Fruit fly (Drosophila melanogaster) whole organism, embryonic: ENCODE results near the gene FoxL1.
A peak's percentile ranks its signal among the peaks of the same experiment; 100 is the strongest.

Experiments used
- CG10274 ChIP-seq: fragments of 200-800 bp; sonication (Bioruptor generic); optimal IDR thresholded peaks from 3 replicates; lab custom pipeline; 2017; ENCODE audit warnings: missing biosample characterization, mild to moderate bottlenecking, missing genetic modification characterization
- CG10366 ChIP-seq: fragments of 200-800 bp; sonication (Bioruptor generic); IDR thresholded peaks from 2 replicates; pipeline ENCODE4 v1.3.6; 2022; ENCODE audit warnings: missing biosample characterization, missing genetic modification characterization
- CG10979 ChIP-seq: fragments of 200-800 bp; sonication (Bioruptor generic); optimal IDR thresholded peaks from 2 replicates; lab custom pipeline; 2018; ENCODE audit warnings: missing biosample characterization, mild to moderate bottlenecking, missing genetic modification characterization, moderate library complexity
- CG11085 ChIP-seq: fragments of 200-800 bp; sonication (Bioruptor generic); IDR thresholded peaks from 2 replicates; pipeline ENCODE4 v1.3.6; 2022; ENCODE audit warnings: missing biosample characterization, missing genetic modification characterization
- CG13123 ChIP-seq: fragments of 200-800 bp; sonication (Bioruptor generic); optimal IDR thresholded peaks from 2 replicates; lab custom pipeline; 2016; ENCODE audit warnings: missing biosample characterization, missing genetic modification characterization
- CG13424 ChIP-seq: fragments of 200-800 bp; sonication (Bioruptor generic); optimal IDR thresholded peaks from 2 replicates; lab custom pipeline; 2019; ENCODE audit warnings: missing biosample characterization, mild to moderate bottlenecking, missing genetic modification characterization, moderate library complexity
- CG13894 ChIP-seq: fragments of 200-800 bp; sonication (Bioruptor generic); optimal IDR thresholded peaks from 3 replicates; lab custom pipeline; 2018; ENCODE audit warnings: missing biosample characterization, mild to moderate bottlenecking, missing genetic modification characterization, moderate library complexity
- CG14710 ChIP-seq: fragments of 200-800 bp; sonication (Bioruptor generic); optimal IDR thresholded peaks from 3 replicates; lab custom pipeline; 2019; ENCODE audit warnings: missing biosample characterization, mild to moderate bottlenecking, missing genetic modification characterization, moderate library complexity
- CG14965 ChIP-seq: fragments of 200-800 bp; sonication (Bioruptor generic); optimal IDR thresholded peaks from 2 replicates; lab custom pipeline; 2016; ENCODE audit warnings: missing biosample characterization, missing genetic modification characterization, borderline replicate concordance
- CG15696 ChIP-seq: fragments of 200-800 bp; sonication (Bioruptor generic); optimal IDR thresholded peaks from 2 replicates; lab custom pipeline; 2019; ENCODE audit warnings: missing biosample characterization, mild to moderate bottlenecking, missing genetic modification characterization, moderate library complexity
- CG1832 ChIP-seq: fragments of 200-800 bp; sonication (Bioruptor generic); optimal IDR thresholded peaks from 2 replicates; lab custom pipeline; 2017; ENCODE audit warnings: missing biosample characterization, mild to moderate bottlenecking, missing genetic modification characterization, inconsistent platforms
- CG30403 ChIP-seq: fragments of 200-800 bp; sonication (Bioruptor generic); optimal IDR thresholded peaks from 3 replicates; lab custom pipeline; 2016; ENCODE audit warnings: missing biosample characterization, missing genetic modification characterization
- CG31365 ChIP-seq: fragments of 200-800 bp; sonication (Bioruptor generic); optimal IDR thresholded peaks from 2 replicates; lab custom pipeline; 2018; ENCODE audit warnings: missing biosample characterization, mild to moderate bottlenecking, missing genetic modification characterization
- CG3163 ChIP-seq: fragments of 200-800 bp; sonication (Bioruptor generic); optimal IDR thresholded peaks from 3 replicates; lab custom pipeline; 2016; ENCODE audit warnings: missing biosample characterization, missing genetic modification characterization
- CG32532 ChIP-seq: fragments of 200-800 bp; sonication (Bioruptor generic); IDR thresholded peaks from 2 replicates; pipeline ENCODE4 v1.3.6; 2022; ENCODE audit warnings: missing biosample characterization, missing genetic modification characterization
- CG3281 ChIP-seq: fragments of 200-800 bp; sonication (Bioruptor generic); optimal IDR thresholded peaks from 3 replicates; lab custom pipeline; 2017; ENCODE audit warnings: missing biosample characterization, mild to moderate bottlenecking, missing genetic modification characterization
- CG33213 ChIP-seq: fragments of 200-800 bp; sonication (Bioruptor generic); optimal IDR thresholded peaks from 3 replicates; lab custom pipeline; 2016; ENCODE audit warnings: missing biosample characterization, missing genetic modification characterization
- CG5245 ChIP-seq: fragments of 200-800 bp; sonication (Bioruptor generic); optimal IDR thresholded peaks from 3 replicates; lab custom pipeline; 2016; ENCODE audit warnings: missing biosample characterization, missing genetic modification characterization
- CG6791 ChIP-seq: fragments of 200-800 bp; sonication (Bioruptor generic); IDR thresholded peaks from 3 replicates; pipeline ENCODE4 v1.3.6; 2022; ENCODE audit warnings: missing biosample characterization, missing genetic modification characterization; ENCODE audit not compliant: partially characterized antibody
- CG7556 ChIP-seq: fragments of 200-800 bp; sonication (Bioruptor generic); optimal IDR thresholded peaks from 2 replicates; lab custom pipeline; 2017; ENCODE audit warnings: missing biosample characterization, mild to moderate bottlenecking, missing genetic modification characterization
- CG8359 ChIP-seq: fragments of 200-800 bp; sonication (Bioruptor generic); optimal IDR thresholded peaks from 2 replicates; lab custom pipeline; 2017; ENCODE audit warnings: missing biosample characterization, mild to moderate bottlenecking, missing genetic modification characterization, borderline replicate concordance
- CG9437 ChIP-seq: fragments of 200-800 bp; sonication (Bioruptor generic); optimal IDR thresholded peaks from 2 replicates; lab custom pipeline; 2018; ENCODE audit warnings: missing biosample characterization, mild to moderate bottlenecking, missing genetic modification characterization
- CTCF ChIP-seq: fragments of 200-800 bp; sonication (Bioruptor generic); optimal IDR thresholded peaks from 2 replicates; lab custom pipeline; 2017; ENCODE audit warnings: missing biosample characterization, mild to moderate bottlenecking, missing genetic modification characterization, moderate library complexity
- Dbx ChIP-seq: fragments of 200-800 bp; sonication (Bioruptor generic); IDR thresholded peaks from 3 replicates; pipeline ENCODE4 v1.3.6; 2022; ENCODE audit warnings: missing biosample characterization, missing genetic modification characterization
- Dfd ChIP-seq, 2 experiments: fragments of >200 bp; optimal IDR thresholded peaks; 2 replicates each; lab custom pipeline; 2017; ENCODE audit warnings: missing biosample characterization in 2 of 2, missing genetic modification characterization in 2 of 2
- Doc3 ChIP-seq: fragments of 200-800 bp; sonication (Bioruptor generic); IDR thresholded peaks from 3 replicates; pipeline ENCODE4 v1.3.6; 2022; ENCODE audit warnings: missing biosample characterization, missing genetic modification characterization; ENCODE audit not compliant: partially characterized antibody
- Ets65A ChIP-seq: fragments of 200-800 bp; sonication (Bioruptor generic); peaks from one replicate; lab custom pipeline; 2016; ENCODE audit warnings: missing biosample characterization, missing genetic modification characterization
- H15 ChIP-seq: fragments of 200-800 bp; sonication (Bioruptor generic); IDR thresholded peaks from 3 replicates; pipeline ENCODE4 v1.3.6; 2022; ENCODE audit warnings: missing biosample characterization, missing genetic modification characterization
- HHEX ChIP-seq: fragments of 200-800 bp; sonication (Bioruptor generic); optimal IDR thresholded peaks from 3 replicates; lab custom pipeline; 2017; ENCODE audit warnings: missing biosample characterization, mild to moderate bottlenecking, missing genetic modification characterization, missing genetic modification reagents
- Hey ChIP-seq: fragments of 200-800 bp; sonication (Bioruptor generic); optimal IDR thresholded peaks from 3 replicates; lab custom pipeline; 2018; ENCODE audit warnings: missing biosample characterization, mild to moderate bottlenecking, missing genetic modification characterization
- Hmr ChIP-seq: fragments of 200-800 bp; sonication (Bioruptor generic); optimal IDR thresholded peaks from 3 replicates; lab custom pipeline; 2017; ENCODE audit warnings: mild to moderate bottlenecking, missing biosample characterization, missing genetic modification reagents, missing genetic modification characterization
- Kr ChIP-seq: fragments of 200-800 bp; sonication (Bioruptor generic); optimal IDR thresholded peaks from 2 replicates; lab custom pipeline; 2017; ENCODE audit warnings: missing biosample characterization, mild to moderate bottlenecking, missing genetic modification characterization
- Mrtf ChIP-seq: fragments of 200-800 bp; sonication (Bioruptor generic); IDR thresholded peaks from 3 replicates; pipeline ENCODE4 v1.3.6; 2022; ENCODE audit warnings: missing biosample characterization, missing genetic modification characterization
- Myb ChIP-seq: fragments of 200-800 bp; sonication (Bioruptor generic); optimal IDR thresholded peaks from 2 replicates; lab custom pipeline; 2016; ENCODE audit warnings: missing biosample characterization, missing genetic modification characterization
- Side ChIP-seq: fragments of 200-800 bp; sonication (Bioruptor generic); optimal IDR thresholded peaks from 2 replicates; lab custom pipeline; 2016; ENCODE audit warnings: missing biosample characterization, missing genetic modification characterization
- bowl ChIP-seq: fragments of 200-800 bp; sonication (Bioruptor generic); IDR thresholded peaks from 2 replicates; pipeline ENCODE4 v1.3.6; 2022; ENCODE audit warnings: missing biosample characterization, missing genetic modification characterization
- dm ChIP-seq: fragments of 200-800 bp; sonication (Bioruptor generic); optimal IDR thresholded peaks from 3 replicates; lab custom pipeline; 2016; ENCODE audit warnings: missing biosample characterization, missing genetic modification characterization
- dmrt11E ChIP-seq: fragments of 200-800 bp; sonication (Bioruptor generic); optimal IDR thresholded peaks from 3 replicates; lab custom pipeline; 2018; ENCODE audit warnings: missing biosample characterization, mild to moderate bottlenecking, missing genetic modification characterization, moderate library complexity
- fd64A ChIP-seq: fragments of 200-800 bp; sonication (Bioruptor generic); optimal IDR thresholded peaks from 3 replicates; lab custom pipeline; 2018; ENCODE audit warnings: missing biosample characterization, mild to moderate bottlenecking, missing genetic modification characterization
- gsb ChIP-seq: fragments of 200-800 bp; sonication (Bioruptor generic); IDR thresholded peaks from 2 replicates; pipeline ENCODE4 v1.3.6; 2022; ENCODE audit warnings: missing biosample characterization, missing genetic modification characterization
- ind ChIP-seq: fragments of 200-800 bp; sonication (Bioruptor generic); optimal IDR thresholded peaks from 3 replicates; lab custom pipeline; 2016; ENCODE audit warnings: missing biosample characterization, missing genetic modification characterization
- ken ChIP-seq: fragments of 200-800 bp; sonication (Bioruptor generic); IDR thresholded peaks from 3 replicates; pipeline ENCODE4 v1.3.6; 2022; ENCODE audit warnings: missing biosample characterization, missing genetic modification characterization
- mam ChIP-seq: fragments of 200-800 bp; sonication (Bioruptor generic); optimal IDR thresholded peaks from 3 replicates; lab custom pipeline; 2016; ENCODE audit warnings: missing biosample characterization, missing genetic modification characterization
- nerfin-2 ChIP-seq: fragments of 200-800 bp; sonication (Bioruptor generic); IDR thresholded peaks from 2 replicates; pipeline ENCODE4 v1.3.6; 2022; ENCODE audit warnings: missing biosample characterization, missing genetic modification characterization; ENCODE audit not compliant: partially characterized antibody
- peb ChIP-seq: fragments of 200-800 bp; sonication (Bioruptor generic); IDR thresholded peaks from 2 replicates; pipeline ENCODE4 v1.3.6; 2022; ENCODE audit warnings: missing biosample characterization, missing genetic modification characterization
- psq ChIP-seq: fragments of 200-800 bp; sonication (Bioruptor generic); optimal IDR thresholded peaks from 2 replicates; lab custom pipeline; 2017; ENCODE audit warnings: missing biosample characterization, missing genetic modification characterization
- sd ChIP-seq: fragments of 200-800 bp; sonication (Bioruptor generic); optimal IDR thresholded peaks from 3 replicates; lab custom pipeline; 2018; ENCODE audit warnings: missing biosample characterization, mild to moderate bottlenecking, missing genetic modification characterization, moderate library complexity
- sna ChIP-seq: fragments of 200-800 bp; sonication (Bioruptor generic); IDR thresholded peaks from 2 replicates; pipeline ENCODE4 v1.3.6; 2022; ENCODE audit warnings: missing biosample characterization, missing genetic modification characterization; ENCODE audit not compliant: partially characterized antibody
- so ChIP-seq: fragments of 200-800 bp; sonication (Bioruptor generic); IDR thresholded peaks from 3 replicates; pipeline ENCODE4 v1.3.6; 2022; ENCODE audit warnings: missing biosample characterization, missing genetic modification characterization
- sqz ChIP-seq: fragments of 200-800 bp; sonication (Bioruptor generic); optimal IDR thresholded peaks from 3 replicates; lab custom pipeline; 2018; ENCODE audit warnings: missing biosample characterization, mild to moderate bottlenecking, missing genetic modification characterization

The FoxL1 gene

dm6 chr3L:4040247-4040925 is 21.7 kb downstream of the FoxL1 start, which contains the start of the genes CG11593 and Rcd5 (continued):
- TF ChIP-seq CG1832 (GFP tag; lab: Kevin White, UChicago) (no peak), CG33213 (GFP tag; lab: Kevin White, UChicago) (no peak), Kr (no peak), gsb (GFP tag; lab: Robert Waterston, UW) (peak; percentile 42; the same call in 1 of the 2 replicates), sd (tag; lab: Kevin White, UChicago) (no peak), Myb (GFP tag; lab: Kevin White, UChicago) (no peak), bowl (no peak), CG10274 (GFP tag; lab: Kevin White, UChicago) (no peak), CG31365 (tag; lab: Kevin White, UChicago) (no peak), CG7556 (no peak), peb (no peak; the same call in 1 of the 2 replicates), CG9437 (GFP tag; lab: Kevin White, UChicago) (peak; percentile 25), Doc3 (GFP tag; lab: Robert Waterston, UW) (no peak), Ets65A (peak; percentile 51), CG10366 (GFP tag; lab: Robert Waterston, UW) (peak; percentile 82), Dbx (GFP tag; lab: Robert Waterston, UW) (peak; percentile 85), so (GFP tag; lab: Robert Waterston, UW) (no peak), CG8359 (GFP tag; lab: Kevin White, UChicago) (no peak), H15 (GFP tag; lab: Robert Waterston, UW) (peak; percentile 64), CG13894 (no peak), CG5245 (peak; percentile 24), CG10979 (peak; percentile 48), CG13424 (tag; lab: Kevin White, UChicago) (peak; percentile 69), CG11085 (peak; percentile 22; the same call in 1 of the 2 replicates), dmrt11E (tag; lab: Kevin White, UChicago) (peak; percentile 65), ken (peak; percentile 86), psq (peak; percentile 16), Hmr (peak; percentile 80), CG32532 (GFP tag; lab: Robert Waterston, UW) (peak; percentile 87), nerfin-2 (GFP tag; lab: Robert Waterston, UW) (no peak), CG3281 (GFP tag; lab: Kevin White, UChicago) (no peak), CG15696 (peak; percentile 50), Hey (tag; lab: Kevin White, UChicago) (no peak), ind (GFP tag; lab: Kevin White, UChicago) (peak; percentile 72), sqz (GFP tag; lab: Kevin White, UChicago) (no peak), CTCF (GFP tag; lab: Kevin White, UChicago) (peak; percentile 50), CG30403 (GFP tag; lab: Kevin White, UChicago) (peak; percentile 76), sna (GFP tag; lab: Robert Waterston, UW) (0 out of 2 replicates have a peak, but pooled peaks have one; percentile 24), CG14965 (GFP tag; lab: Kevin White, UChicago) (no peak), CG13123 (GFP tag; lab: Kevin White, UChicago) (peak; percentile 25), CG14710 (tag; lab: Kevin White, UChicago) (peak; percentile 96), Dfd (GFP tag; optimal IDR thresholded peaks at IDR 0.05; lab: Kevin White, UChicago) (peak in 1 of 2 experiments; percentile 27), fd64A (GFP tag; lab: Kevin White, UChicago) (no peak), CG3163 (GFP tag; lab: Kevin White, UChicago) (no peak), mam (GFP tag; lab: Kevin White, UChicago) (peak; percentile 46), CG6791 (GFP tag; lab: Robert Waterston, UW) (no peak), Side (GFP tag; lab: Kevin White, UChicago) (no peak), dm (GFP tag; lab: Kevin White, UChicago) (peak; percentile 38), Mrtf (GFP tag; lab: Robert Waterston, UW) (peak; percentile 63; the same call in 2 of the 3 replicates), HHEX (peak; percentile 18)
